Worm (Caenorhabditis elegans) whole organism, young adult: ENCODE data around the gene cdk-11.1.

Source experiments
- B0035.1 ChIP-seq: sonication (generic microtip); optimal IDR thresholded peaks from 2 replicates; lab custom pipeline; 2016; ENCODE audit warnings: missing genetic modification characterization, mild to moderate bottlenecking, missing compliant biosample characterization, missing genotype, missing genetic modification reagents
- F57C9.4 ChIP-seq: sonication (generic microtip); optimal IDR thresholded peaks from 2 replicates; lab custom pipeline; 2017; ENCODE audit warnings: mild to moderate bottlenecking, missing genetic modification characterization, missing compliant biosample characterization
- K11D2.4 ChIP-seq: fragments of 200-800 bp; sonication (Bioruptor generic); IDR thresholded peaks from 2 replicates; pipeline ENCODE4 v1.3.6; 2022; ENCODE audit warnings: missing genetic modification reagents, missing genetic modification characterization, missing compliant biosample characterization
- Y67H2A.10 ChIP-seq: fragments of 200-800 bp; sonication (Bioruptor generic); conservative IDR thresholded peaks from 2 replicates; pipeline ENCODE4 v1.3.6; 2022; ENCODE audit warnings: missing genetic modification reagents, missing genetic modification characterization, missing compliant biosample characterization
- athp-1 ChIP-seq: sonication (generic microtip); optimal IDR thresholded peaks from 2 replicates; lab custom pipeline; 2017; ENCODE audit warnings: mild to moderate bottlenecking, missing genetic modification characterization, missing compliant biosample characterization
- ceh-27 ChIP-seq: fragments of 200-800 bp; sonication (Bioruptor generic); optimal IDR thresholded peaks from 2 replicates; lab custom pipeline; 2018; ENCODE audit warnings: mild to moderate bottlenecking, missing genetic modification characterization, moderate library complexity, missing compliant biosample characterization
- lin-54 ChIP-seq: fragments of 200-800 bp; sonication (Bioruptor generic); optimal IDR thresholded peaks from 2 replicates; lab custom pipeline; 2018; ENCODE audit warnings: mild to moderate bottlenecking, missing genetic modification characterization, missing compliant biosample characterization
- nfya-1 ChIP-seq: sonication (generic microtip); optimal IDR thresholded peaks from 2 replicates; lab custom pipeline; 2017; ENCODE audit warnings: antibody characterized with exemption, missing compliant biosample characterization, missing genetic modification characterization, borderline replicate concordance; ENCODE audit not compliant: insufficient read depth
- nhr-90 ChIP-seq: sonication (generic microtip); optimal IDR thresholded peaks from 2 replicates; lab custom pipeline; 2016; ENCODE audit warnings: missing genotype, mild to moderate bottlenecking, missing genetic modification characterization, missing compliant biosample characterization
- sdz-38 ChIP-seq: sonication (generic microtip); optimal IDR thresholded peaks from 2 replicates; lab custom pipeline; 2016; ENCODE audit warnings: missing genotype, missing genetic modification characterization, missing compliant biosample characterization
- snpc-4 ChIP-seq, 5 experiments: fragments of 150-350 bp in 1 of 5; sonication (generic microtip) in 4 of 5; optimal IDR thresholded peaks; 2 replicates each; lab custom pipeline; 2014 to 2018; ENCODE audit warnings: missing genetic modification characterization in 5 of 5, missing biosample characterization in 3 of 5, antibody characterized with exemption in 2 of 5, mild to moderate bottlenecking in 2 of 5, missing compliant biosample characterization in 2 of 5, missing genotype in 2 of 5, moderate library complexity in 2 of 5, missing genetic modification reagents in 1 of 5
- sptf-2 ChIP-seq: fragments of 200-800 bp; sonication (Bioruptor generic); optimal IDR thresholded peaks from 2 replicates; lab custom pipeline; 2018; ENCODE audit warnings: mild to moderate bottlenecking, missing genetic modification characterization, missing compliant biosample characterization
- tbx-9 ChIP-seq: sonication (generic microtip); optimal IDR thresholded peaks from 2 replicates; lab custom pipeline; 2016; ENCODE audit warnings: borderline replicate concordance, missing genetic modification characterization, inconsistent platforms, missing compliant biosample characterization
- ztf-6 ChIP-seq: fragments of 200-800 bp; sonication (Bioruptor generic); IDR thresholded peaks from 2 replicates; pipeline ENCODE4 v1.3.6; 2022; ENCODE audit warnings: missing genetic modification reagents, missing genetic modification characterization, missing compliant biosample characterization

DNA sequence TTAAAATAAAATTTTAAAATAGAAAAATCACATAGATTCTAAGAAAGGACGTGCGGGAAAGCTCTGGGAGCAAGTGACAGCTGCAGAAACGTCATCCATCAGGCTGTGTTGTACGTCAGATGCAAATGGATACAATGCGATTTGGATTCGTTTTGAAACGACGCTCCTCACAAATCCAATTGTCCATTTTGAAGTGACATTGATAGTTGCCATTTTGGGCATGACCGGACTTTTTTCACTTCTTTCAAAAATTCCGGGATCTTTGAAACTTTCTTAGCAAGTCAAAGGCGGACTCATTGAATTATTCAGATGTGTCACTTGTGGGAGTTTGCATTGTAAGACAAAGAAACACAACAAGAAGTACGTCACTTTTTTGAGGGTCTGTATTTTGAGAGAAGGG lies 20.0 kb downstream of the cdk-11.1 start:
- TF ChIP-seq Y67H2A.10 (GFP tag; lab: Robert Waterston, UW): no peak
- no peak for TF ChIP-seq sptf-2
- TF ChIP-seq sdz-38 (tag; lab: Kevin White, UChicago): no peak
- TF ChIP-seq nfya-1 (tag; lab: Kevin White, UChicago): no peak
- no peak for TF ChIP-seq B0035.1 (tag; lab: Kevin White, UChicago)
- no peak for TF ChIP-seq tbx-9
- no peak for TF ChIP-seq snpc-4 (GFP tag; optimal IDR thresholded peaks at IDR 0.05; lab: Kevin White, UChicago)
- no peak for TF ChIP-seq snpc-4 (tag; optimal IDR thresholded peaks at IDR 0.05; lab: Kevin White, UChicago)
- TF ChIP-seq nhr-90 (tag; lab: Kevin White, UChicago): no peak
- TF ChIP-seq K11D2.4 (GFP tag; lab: Robert Waterston, UW): no peak
- TF ChIP-seq ztf-6 (GFP tag; lab: Robert Waterston, UW): no peak
- TF ChIP-seq F57C9.4: no peak
- no peak for TF ChIP-seq ceh-27 (GFP tag; lab: Kevin White, UChicago)
- no peak for TF ChIP-seq lin-54 (GFP tag; lab: Kevin White, UChicago)
- no peak for TF ChIP-seq athp-1
